Worm (Caenorhabditis elegans): Measurements from ENCODE around the gene F42A6.6.

Gene F42A6.6

ce11 chrIV:3336585-3336984 lies at the start of gene F42A6.6 (continued):
- TF ChIP-seq daf-8 (GFP tag; IDR thresholded peaks at IDR 0.05) (no peak), ztf-11 (tag; optimal IDR thresholded peaks at IDR 0.05) (no peak), nhr-77 (tag; optimal IDR thresholded peaks at IDR 0.05) (peak; percentile 20), snpc-1.2 (GFP tag; IDR thresholded peaks at IDR 0.05) (peak; percentile 71)

- TF ChIP-seq lsy-2 (tag; optimal IDR thresholded peaks at IDR 0.05) (peak in 1 of 2 experiments; percentile 77), lin-15B (tag; optimal IDR thresholded peaks at IDR 0.05) (no peak), ztf-11 (tag; optimal IDR thresholded peaks at IDR 0.05) (no peak), hlh-11 (tag; optimal IDR thresholded peaks at IDR 0.05) (peak; percentile 26), nhr-28 (tag; optimal IDR thresholded peaks at IDR 0.05) (peak; percentile 29), pqm-1 (tag; optimal IDR thresholded peaks at IDR 0.05) (no peak), rbr-2 (tag; optimal IDR thresholded peaks at IDR 0.05) (peak; percentile 6), dve-1 (tag; optimal IDR thresholded peaks at IDR 0.05; ENCODE audit: insufficient read depth) (peak; percentile 58), hmg-1.1 (GFP tag; IDR thresholded peaks at IDR 0.05) (peak; percentile 53), mdl-1 (tag; optimal IDR thresholded peaks at IDR 0.05) (peak in 1 of 2 experiments; percentile 14), ceh-44 (GFP tag; IDR thresholded peaks at IDR 0.05) (no peak), mxl-3 (GFP tag; optimal IDR thresholded peaks at IDR 0.05) (no peak), lin-39 (tag; optimal IDR thresholded peaks at IDR 0.05) (no peak), zfp-2 (tag; optimal IDR thresholded peaks at IDR 0.05) (no peak), set-16 (GFP tag; IDR thresholded peaks at IDR 0.05) (peak; percentile 98), daf-16 (GFP tag; optimal IDR thresholded peaks at IDR 0.05) (no peak), daf-16 (tag; optimal IDR thresholded peaks at IDR 0.05) (peak; percentile 77), zip-2 (tag; optimal IDR thresholded peaks at IDR 0.05) (no peak), saeg-2 (GFP tag; IDR thresholded peaks at IDR 0.05) (no peak), ama-1 (optimal IDR thresholded peaks at IDR 0.05) (peak; percentile 74), unc-130 (GFP tag; optimal IDR thresholded peaks at IDR 0.05) (no peak), mes-2 (tag; optimal IDR thresholded peaks at IDR 0.05; ENCODE audit: poor library complexity, severe bottlenecking) (peak; percentile 73), ceh-82 (tag; optimal IDR thresholded peaks at IDR 0.05) (no peak), dpl-1 (GFP tag; optimal IDR thresholded peaks at IDR 0.05) (peak; percentile 87), arid-1 (GFP tag; conservative IDR thresholded peaks at IDR 0.05) (no peak), nhr-11 (tag; optimal IDR thresholded peaks at IDR 0.05) (no peak), daf-19 (GFP tag; conservative IDR thresholded peaks at IDR 0.05) (no peak), snpc-4 (tag; optimal IDR thresholded peaks at IDR 0.05) (no peak), tra-1 (GFP tag; IDR thresholded peaks at IDR 0.05) (no peak), aly-2 (tag; optimal IDR thresholded peaks at IDR 0.05) (no peak), lin-13 (GFP tag; optimal IDR thresholded peaks at IDR 0.05) (no peak), hif-1 (tag; optimal IDR thresholded peaks at IDR 0.05) (peak; percentile 76 to 97), sdz-12 (GFP tag; optimal IDR thresholded peaks at IDR 0.05) (no peak), duxl-1 (tag; optimal IDR thresholded peaks at IDR 0.05; ENCODE audit: poor library complexity) (peak; percentile 10), nhr-48 (tag; optimal IDR thresholded peaks at IDR 0.05) (no peak), pha-4 (GFP tag; IDR thresholded peaks at IDR 0.05) (peak; percentile 62; the same call in 1 of the 2 replicates), pha-4 (tag; optimal IDR thresholded peaks at IDR 0.05) (no peak), spr-1 (tag; optimal IDR thresholded peaks at IDR 0.05) (no peak), ctbp-1 (GFP tag; IDR thresholded peaks at IDR 0.05) (no peak), madf-9 (GFP tag; conservative IDR thresholded peaks at IDR 0.05) (peak; percentile 30; the same call in 1 of the 2 replicates), lin-1 (GFP tag; IDR thresholded peaks at IDR 0.05) (no peak), hlh-30 (tag; optimal IDR thresholded peaks at IDR 0.05; ENCODE audit: insufficient read depth) (peak; percentile 91), nhr-42 (GFP tag; IDR thresholded peaks at IDR 0.05) (no peak), D1046.2 (GFP tag; IDR thresholded peaks at IDR 0.05) (no peak), mxl-2 (GFP tag; conservative IDR thresholded peaks at IDR 0.05) (no peak)
Measured at ce11 chrIV:3385337-3386215, 48.9 kb upstream of the F42A6.6 start, which contains the start of gene mai-2. Gene mai-2 (plus strand): TSS chrIV:3385910.

All from whole organism, L4 larva.